Fruit fly (Drosophila melanogaster): Measurements from ENCODE around the gene chp.

Gene chp

DNA sequence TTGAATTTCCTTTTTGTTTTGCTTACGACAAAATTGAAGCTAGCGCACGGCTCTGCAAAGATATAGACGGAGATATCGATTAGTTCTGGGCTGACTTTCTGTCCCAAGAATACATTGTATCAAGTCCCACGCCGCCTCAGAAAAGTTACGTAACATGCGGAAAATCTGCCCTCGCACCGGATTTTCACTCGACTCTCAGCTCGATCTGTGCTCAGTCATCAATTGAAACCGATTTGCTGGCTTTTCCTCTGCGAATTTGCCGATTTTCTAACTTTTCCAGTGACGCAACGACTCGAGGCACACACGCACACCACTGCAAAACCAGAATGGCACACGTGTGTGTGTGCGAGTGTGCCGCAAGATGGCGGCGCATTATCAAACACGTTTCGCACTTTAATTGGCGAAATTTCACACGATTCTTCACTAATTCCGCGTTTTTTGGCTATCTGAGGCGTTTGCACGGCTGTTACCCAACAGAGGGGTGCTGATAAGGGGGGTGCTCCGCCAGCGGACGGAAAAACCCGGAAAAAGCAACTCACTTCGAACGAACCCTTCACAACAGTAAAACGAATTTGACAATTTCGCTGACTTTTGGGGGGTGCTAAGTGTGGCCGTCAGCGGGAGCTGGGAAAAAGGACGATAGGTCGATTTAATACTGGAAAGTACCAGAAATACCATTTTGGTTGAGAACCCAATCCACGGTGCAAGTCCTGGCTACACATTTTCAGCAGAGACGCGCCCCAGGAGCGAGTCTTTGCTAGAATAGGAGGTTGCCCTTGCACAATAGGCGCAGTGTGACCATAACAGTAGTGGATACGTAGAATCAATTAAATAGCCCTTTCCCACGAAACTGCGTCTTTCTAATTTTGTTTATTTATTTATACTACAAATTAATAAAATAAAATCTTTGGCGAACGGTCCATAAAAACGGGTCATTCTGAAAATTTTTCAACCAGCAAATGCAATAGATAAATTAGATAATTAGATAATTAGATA lies 8.8 kb upstream of the chp start, which contains the start of gene ATPsynC (continued):
- TF ChIP-seq CG10147 (GFP tag; optimal IDR thresholded peaks at IDR 0.05) (no peak), bcd (GFP tag; optimal IDR thresholded peaks at IDR 0.05) (peak; percentile 47), Chrac-16 (GFP tag; optimal IDR thresholded peaks at IDR 0.05) (no peak), CG12104 (GFP tag; optimal IDR thresholded peaks at IDR 0.05) (peak; percentile 20), lola (GFP tag; optimal IDR thresholded peaks at IDR 0.05) (peak in 1 of 3 experiments; percentile 94), row (GFP tag; IDR thresholded peaks at IDR 0.05) (no peak), zf30C (GFP tag; optimal IDR thresholded peaks at IDR 0.05) (no peak), twi (tag; optimal IDR thresholded peaks at IDR 0.05) (no peak), CG10959 (GFP tag; IDR thresholded peaks at IDR 0.05) (no peak), Eip74EF (GFP tag; optimal IDR thresholded peaks at IDR 0.05) (peak in 1 of 2 experiments; percentile 86), MBD-R2 (GFP tag; IDR thresholded peaks at IDR 0.05) (no peak), wdn (GFP tag; IDR thresholded peaks at IDR 0.05) (no peak), fd96Cb (tag; optimal IDR thresholded peaks at IDR 0.05) (no peak), HLH4C (GFP tag; IDR thresholded peaks at IDR 0.05; ENCODE audit: partially characterized antibody) (no peak), dimm (GFP tag; IDR thresholded peaks at IDR 0.05) (no peak), Lhr (GFP tag; optimal IDR thresholded peaks at IDR 0.05) (peak; percentile 99), nom (GFP tag; optimal IDR thresholded peaks at IDR 0.05) (peak; percentile 66), CG3281 (GFP tag; optimal IDR thresholded peaks at IDR 0.05) (peak; percentile 57), az2 (GFP tag; optimal IDR thresholded peaks at IDR 0.05) (peak; percentile 93), Rx (GFP tag; IDR thresholded peaks at IDR 0.05) (no peak), CG6854 (GFP tag; optimal IDR thresholded peaks at IDR 0.05) (peak; percentile 79), ci (GFP tag; IDR thresholded peaks at IDR 0.05) (no peak), sima (GFP tag; optimal IDR thresholded peaks at IDR 0.05) (no peak), Hmx (GFP tag; optimal IDR thresholded peaks at IDR 0.05) (no peak), shn (GFP tag; optimal IDR thresholded peaks at IDR 0.05) (no peak), wek (GFP tag; optimal IDR thresholded peaks at IDR 0.05) (peak; percentile 17), CG1647 (GFP tag; optimal IDR thresholded peaks at IDR 0.05) (no peak), ttk (GFP tag; IDR thresholded peaks at IDR 0.05) (no peak), CG11093 (GFP tag; IDR thresholded peaks at IDR 0.05) (0 out of 3 replicates have a peak, but pooled peaks have one; percentile 18)

DNA sequence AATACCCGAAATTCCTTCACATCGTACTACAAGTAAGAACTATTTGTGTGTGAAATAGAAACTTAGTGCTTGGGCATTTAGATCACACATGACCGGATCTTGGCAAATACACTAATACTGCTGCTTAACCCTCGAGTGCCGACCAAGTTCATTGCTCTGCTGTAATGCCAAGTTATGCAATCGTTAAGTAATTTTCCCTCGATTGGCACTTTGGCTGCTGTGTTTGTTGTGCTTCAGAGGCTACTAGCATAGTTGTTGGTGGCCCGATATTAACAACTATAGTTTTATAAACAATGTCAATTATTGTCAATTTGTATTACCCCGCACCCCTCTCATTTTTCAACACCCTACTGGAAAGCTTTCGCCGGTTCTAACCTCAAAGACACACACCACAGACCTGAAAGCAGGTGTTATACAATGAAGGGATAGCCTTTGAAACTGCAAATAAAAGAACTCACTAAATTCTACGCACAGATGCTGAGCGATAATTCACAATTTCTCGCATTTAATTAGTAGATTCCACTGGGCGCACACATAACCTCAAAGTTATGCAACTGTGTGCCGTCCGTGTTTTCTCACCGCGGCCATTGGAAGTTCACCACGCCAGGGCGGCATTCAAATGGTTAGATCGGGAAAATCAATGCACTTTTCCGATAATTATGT lies 7.8 kb upstream of the chp start:
- TF ChIP-seq Hr39 (optimal IDR thresholded peaks at IDR 0.05) = no peak
- peak; percentile 50 for TF ChIP-seq CG10543 (GFP tag; optimal IDR thresholded peaks at IDR 0.05)
- TF ChIP-seq CG8290 (GFP tag; optimal IDR thresholded peaks at IDR 0.05) = no peak
- TF ChIP-seq CG8290 (tag; optimal IDR thresholded peaks at IDR 0.05) = peak in 1 of 2 experiments; percentile 17
- peak; percentile 22 for TF ChIP-seq CG17186 (GFP tag; optimal IDR thresholded peaks at IDR 0.05)
- TF ChIP-seq grau (tag; optimal IDR thresholded peaks at IDR 0.05) = peak; percentile 22
- peak; percentile 67 for TF ChIP-seq sd (tag; optimal IDR thresholded peaks at IDR 0.05)
- TF ChIP-seq exex (tag; optimal IDR thresholded peaks at IDR 0.05) = peak; percentile 50
- TF ChIP-seq slbo (GFP tag; IDR thresholded peaks at IDR 0.05) = no peak
- TF ChIP-seq pzg (GFP tag; optimal IDR thresholded peaks at IDR 0.05) = peak; percentile 4
- TF ChIP-seq nmo (GFP tag; optimal IDR thresholded peaks at IDR 0.05) = peak; percentile 13
- peak; percentile 19 for TF ChIP-seq CG4617 (GFP tag; optimal IDR thresholded peaks at IDR 0.05; ENCODE audit: borderline replicate concordance)
- TF ChIP-seq YL-1 (GFP tag; optimal IDR thresholded peaks at IDR 0.05) = peak; percentile 96
- peak in 1 of 2 experiments; percentile 100 for TF ChIP-seq Pdp1 (GFP tag; optimal IDR thresholded peaks at IDR 0.05)
- peak; percentile 62 for TF ChIP-seq dm (GFP tag; optimal IDR thresholded peaks at IDR 0.05)
- TF ChIP-seq CG13296 (GFP tag; optimal IDR thresholded peaks at IDR 0.05) = peak; percentile 4
- peak; percentile 67 for TF ChIP-seq Med (GFP tag)
- TF ChIP-seq Ravus (GFP tag; IDR thresholded peaks at IDR 0.05) = no peak
- TF ChIP-seq CG12299 (tag; optimal IDR thresholded peaks at IDR 0.05) = peak; percentile 6
- TF ChIP-seq CG2116 (GFP tag; optimal IDR thresholded peaks at IDR 0.05) = peak; percentile 25

All from whole organism, embryonic.